Worm (Caenorhabditis elegans) whole organism, L4 larva: ENCODE results near the gene hda-10.
A peak's percentile ranks its signal among the peaks of the same experiment; 100 is the strongest.

Experiments
- F44E2.7 ChIP-seq: fragments of 200-800 bp; sonication (Bioruptor generic); IDR thresholded peaks from 2 replicates; pipeline ENCODE4 v2.1.2; 2022; ENCODE audit warnings: missing genetic modification characterization, missing compliant biosample characterization
- R02D3.7 ChIP-seq: fragments of 150-350 bp; sonication (generic microtip); optimal IDR thresholded peaks from 3 replicates; lab custom pipeline; 2014; ENCODE audit warnings: missing biosample characterization, missing genetic modification characterization
- ZK337.2 ChIP-seq: fragments of 200-800 bp; sonication (Bioruptor generic); IDR thresholded peaks from 2 replicates; pipeline ENCODE4 v1.3.6; 2022; ENCODE audit warnings: missing genetic modification reagents, missing genetic modification characterization, missing compliant biosample characterization
- aha-1 ChIP-seq: fragments of 150-350 bp; peaks from one replicate; lab custom pipeline; 2014; ENCODE audit warnings: missing biosample characterization, missing genetic modification characterization
- aly-2 ChIP-seq: sonication (generic microtip); optimal IDR thresholded peaks from 2 replicates; lab custom pipeline; 2018; ENCODE audit warnings: missing biosample characterization, missing genetic modification characterization
- attf-4 ChIP-seq: sonication (generic microtip); optimal IDR thresholded peaks from 3 replicates; lab custom pipeline; 2017; ENCODE audit warnings: missing biosample characterization, missing genetic modification characterization
- daf-8 ChIP-seq: fragments of 200-800 bp; sonication (Bioruptor generic); IDR thresholded peaks from 2 replicates; pipeline ENCODE4 v1.3.6; 2022; ENCODE audit warnings: missing genetic modification characterization, missing compliant biosample characterization
- duxl-1 ChIP-seq: sonication (generic microtip); optimal IDR thresholded peaks from 2 replicates; lab custom pipeline; 2016; ENCODE audit warnings: mild to moderate bottlenecking, missing genetic modification characterization, moderate library complexity, missing compliant biosample characterization; ENCODE audit not compliant: poor library complexity
- fkh-10 ChIP-seq: fragments of 150-350 bp; optimal IDR thresholded peaks from 2 replicates; lab custom pipeline; 2014; ENCODE audit warnings: missing biosample characterization, missing genetic modification reagents, missing genetic modification characterization
- lin-13 ChIP-seq: fragments of 150-350 bp; optimal IDR thresholded peaks from 2 replicates; lab custom pipeline; 2014; ENCODE audit warnings: missing biosample characterization, missing genetic modification reagents, missing genetic modification characterization
- madf-5 ChIP-seq, 2 experiments: fragments of 200-800 bp; sonication (Bioruptor generic); IDR thresholded peaks; 2 replicates each; pipeline ENCODE4 v1.3.6; 2022; ENCODE audit warnings: missing compliant biosample characterization in 2 of 2, missing genetic modification characterization in 2 of 2
- madf-9 ChIP-seq: fragments of 200-800 bp; sonication (Bioruptor generic); conservative IDR thresholded peaks from 2 replicates; pipeline ENCODE4 v1.3.6; 2022; ENCODE audit warnings: missing genetic modification reagents, missing genetic modification characterization, missing compliant biosample characterization
- mes-2 ChIP-seq: sonication (generic microtip); optimal IDR thresholded peaks from 2 replicates; lab custom pipeline; 2016; ENCODE audit warnings: missing genotype, mild to moderate bottlenecking, missing genetic modification characterization, missing compliant biosample characterization; ENCODE audit not compliant: poor library complexity, severe bottlenecking
- nhr-11 ChIP-seq: fragments of 150-350 bp; optimal IDR thresholded peaks from 2 replicates; lab custom pipeline; 2014; ENCODE audit warnings: missing biosample characterization, missing genetic modification characterization
- nhr-237 ChIP-seq: sonication (generic microtip); optimal IDR thresholded peaks from 2 replicates; lab custom pipeline; 2017; ENCODE audit warnings: missing biosample characterization, missing genetic modification characterization
- nhr-42 ChIP-seq: fragments of 200-800 bp; sonication (Bioruptor generic); IDR thresholded peaks from 2 replicates; pipeline ENCODE4 v1.3.6; 2022; ENCODE audit warnings: missing genetic modification characterization, missing compliant biosample characterization
- nhr-48 ChIP-seq: sonication (generic microtip); optimal IDR thresholded peaks from 2 replicates; lab custom pipeline; 2016; ENCODE audit warnings: mild to moderate bottlenecking, missing genetic modification characterization, missing compliant biosample characterization
- nhr-77 ChIP-seq: fragments of 150-350 bp; optimal IDR thresholded peaks from 2 replicates; lab custom pipeline; 2014; ENCODE audit warnings: missing biosample characterization, missing genetic modification characterization
- pha-4 ChIP-seq, 2 experiments: fragments of 150-350 bp in 1 of 2; fragments of 200-800 bp in 1 of 2; sonication (Bioruptor generic) in 1 of 2; IDR thresholded peaks in 1 of 2; optimal IDR thresholded peaks in 1 of 2; 2 replicates each; pipeline versions ENCODE4 v1.3.6 to Lab custom; 2014 to 2022; ENCODE audit warnings: missing genetic modification characterization in 2 of 2, missing genetic modification reagents in 2 of 2, missing biosample characterization in 1 of 2, missing compliant biosample characterization in 1 of 2
- saeg-2 ChIP-seq: fragments of 200-800 bp; sonication (Bioruptor generic); IDR thresholded peaks from 2 replicates; pipeline ENCODE4 v1.3.6; 2022; ENCODE audit warnings: missing genetic modification reagents, missing genetic modification characterization, missing compliant biosample characterization
- sdz-12 ChIP-seq: fragments of 200-800 bp; sonication (Bioruptor generic); optimal IDR thresholded peaks from 2 replicates; lab custom pipeline; 2018; ENCODE audit warnings: mild to moderate bottlenecking, missing genetic modification characterization, missing compliant biosample characterization
- set-16 ChIP-seq: fragments of 200-800 bp; sonication (Bioruptor generic); IDR thresholded peaks from 2 replicates; pipeline ENCODE4 v1.3.6; 2022; ENCODE audit warnings: missing genetic modification reagents, missing genetic modification characterization, missing compliant biosample characterization
- snpc-1.2 ChIP-seq: fragments of 200-800 bp; sonication (Bioruptor generic); IDR thresholded peaks from 2 replicates; pipeline ENCODE4 v1.3.6; 2022; ENCODE audit warnings: missing genetic modification reagents, missing genetic modification characterization, missing compliant biosample characterization
- tra-1 ChIP-seq: fragments of 200-800 bp; sonication (Bioruptor generic); IDR thresholded peaks from 2 replicates; pipeline ENCODE4 v1.3.6; 2022; ENCODE audit warnings: missing genetic modification reagents, missing genetic modification characterization, missing compliant biosample characterization
- unc-62 ChIP-seq, 3 experiments: fragments of 150-350 bp in 1 of 3; sonication (generic microtip); optimal IDR thresholded peaks in 2 of 3; peaks in 1 of 3; 1 replicate in 1 of 3; 2 replicates in 2 of 3; lab custom pipeline; 2014 to 2017; ENCODE audit warnings: missing biosample characterization in 3 of 3, missing genetic modification characterization in 3 of 3, missing genetic modification reagents in 3 of 3, missing genotype in 1 of 3
- zfp-2 ChIP-seq: sonication (generic microtip); optimal IDR thresholded peaks from 2 replicates; lab custom pipeline; 2016; ENCODE audit warnings: mild to moderate bottlenecking, missing genetic modification characterization, missing compliant biosample characterization
- zfp-3 ChIP-seq: fragments of 200-800 bp; sonication (Bioruptor generic); conservative IDR thresholded peaks from 2 replicates; pipeline ENCODE4 v1.3.6; 2022; ENCODE audit warnings: missing genetic modification reagents, missing genetic modification characterization, missing compliant biosample characterization

The hda-10 gene

ce11 chrII:13931944-13932343, 49.4 kb downstream of the hda-10 start, which contains the start of gene hot-3:
Gene hot-3 (minus strand): TSS chrII:13932044.
- TF ChIP-seq mes-2 (tag; lab: Kevin White, UChicago) = no peak
- TF ChIP-seq nhr-48 (tag; lab: Kevin White, UChicago) = no peak
- TF ChIP-seq ZK337.2 = no peak
- TF ChIP-seq nhr-11 (tag; lab: Kevin White, UChicago) = no peak
- TF ChIP-seq nhr-237 (tag; lab: Kevin White, UChicago) = no peak
- no peak for TF ChIP-seq nhr-77 (tag; lab: Kevin White, UChicago)
- no peak for TF ChIP-seq zfp-2 (tag; lab: Kevin White, UChicago)
- no peak for TF ChIP-seq duxl-1 (tag; lab: Kevin White, UChicago)
- TF ChIP-seq saeg-2 (GFP tag; lab: Robert Waterston, UW) = no peak
- TF ChIP-seq sdz-12 = no peak
- TF ChIP-seq F44E2.7 = no peak
- no peak for TF ChIP-seq zfp-3 (GFP tag; lab: Robert Waterston, UW)
- no peak for TF ChIP-seq lin-13 (GFP tag; lab: Kevin White, UChicago)
- TF ChIP-seq attf-4 (tag; lab: Kevin White, UChicago) = no peak
- TF ChIP-seq set-16 = no peak
- TF ChIP-seq R02D3.7 = no peak
- TF ChIP-seq madf-9 (GFP tag; lab: Robert Waterston, UW) = no peak
- TF ChIP-seq aly-2 (tag; lab: Kevin White, UChicago) = no peak
- TF ChIP-seq, all 104 proteins: peak for 0

ce11 chrII:13933534-13933933, 51.0 kb downstream of the hda-10 start:
- no peak for TF ChIP-seq madf-5 (GFP tag; IDR thresholded peaks at IDR 0.05; lab: Robert Waterston, UW)
- TF ChIP-seq aha-1 (tag; lab: Kevin White, UChicago) = peak; percentile 9
- TF ChIP-seq nhr-42 (GFP tag; lab: Robert Waterston, UW) = no peak

ce11 chrII:13935907-13936306, 53.4 kb downstream of the hda-10 start:
- TF ChIP-seq mes-2 (tag; lab: Kevin White, UChicago) (no peak), pha-4 (GFP tag; IDR thresholded peaks at IDR 0.05; lab: Robert Waterston, UW) (no peak), pha-4 (tag; optimal IDR thresholded peaks at IDR 0.05; lab: Kevin White, UChicago) (no peak), fkh-10 (GFP tag; lab: Kevin White, UChicago) (no peak), daf-8 (GFP tag; lab: Robert Waterston, UW) (no peak), madf-5 (GFP tag; IDR thresholded peaks at IDR 0.05; lab: Robert Waterston, UW) (no peak), tra-1 (GFP tag; lab: Robert Waterston, UW) (no peak), aha-1 (tag; lab: Kevin White, UChicago) (peak; percentile 90), unc-62 (GFP tag; optimal IDR thresholded peaks at IDR 0.05 in 1 of 2; lab: Kevin White, UChicago) (peak in 1 of 2 experiments; percentile 23), unc-62 (tag; optimal IDR thresholded peaks at IDR 0.05; lab: Kevin White, UChicago) (no peak), snpc-1.2 (GFP tag; lab: Robert Waterston, UW) (no peak)
